Fruit fly (Drosophila melanogaster): ENCODE measurements around the gene mor.
A peak's percentile ranks its signal among the peaks of the same experiment; 100 is the strongest.

mor gene

dm6 chr3R:16004015-16004414, 31.3 kb upstream of the mor start (continued):
- TF ChIP-seq Max (GFP tag; optimal IDR thresholded peaks at IDR 0.05) (peak; percentile 19), en (GFP tag; optimal IDR thresholded peaks at IDR 0.05) (no peak), CG33213 (GFP tag; optimal IDR thresholded peaks at IDR 0.05) (peak; percentile 36), Ets65A (GFP tag) (no peak), Atf-2 (GFP tag; optimal IDR thresholded peaks at IDR 0.05) (no peak), yki (optimal IDR thresholded peaks at IDR 0.05) (no peak), toy (GFP tag; IDR thresholded peaks at IDR 0.05) (no peak), CG11085 (GFP tag; IDR thresholded peaks at IDR 0.05) (no peak), CG12236 (GFP tag; optimal IDR thresholded peaks at IDR 0.05) (no peak), Bgb (GFP tag; IDR thresholded peaks at IDR 0.05; ENCODE audit: partially characterized antibody) (peak; percentile 81), sna (GFP tag; IDR thresholded peaks at IDR 0.05; ENCODE audit: partially characterized antibody) (peak; percentile 73), nerfin-2 (GFP tag; IDR thresholded peaks at IDR 0.05; ENCODE audit: partially characterized antibody) (peak; percentile 45; the same call in 1 of the 2 replicates), zf30C (GFP tag; optimal IDR thresholded peaks at IDR 0.05) (no peak), nmo (GFP tag; optimal IDR thresholded peaks at IDR 0.05) (peak; percentile 10), dpn (GFP tag; optimal IDR thresholded peaks at IDR 0.05) (peak; percentile 13 to 14), caup (GFP tag; optimal IDR thresholded peaks at IDR 0.05; ENCODE audit: severe bottlenecking) (no peak), CG12659 (GFP tag; optimal IDR thresholded peaks at IDR 0.05) (no peak), CG10267 (tag; optimal IDR thresholded peaks at IDR 0.05) (peak; percentile 92), Tbp (GFP tag; optimal IDR thresholded peaks at IDR 0.05) (no peak), Usf (GFP tag; optimal IDR thresholded peaks at IDR 0.05) (no peak), CG31388 (GFP tag; optimal IDR thresholded peaks at IDR 0.05) (no peak), B-H2 (GFP tag; optimal IDR thresholded peaks at IDR 0.05) (no peak), CG14667 (GFP tag; IDR thresholded peaks at IDR 0.05) (no peak), CG5953 (GFP tag; IDR thresholded peaks at IDR 0.05) (no peak), CG18599 (GFP tag; optimal IDR thresholded peaks at IDR 0.05) (no peak), trem (tag; optimal IDR thresholded peaks at IDR 0.05) (peak; percentile 41)

- TF ChIP-seq Med (GFP tag) (peak; percentile 59), inv (GFP tag; IDR thresholded peaks at IDR 0.05; ENCODE audit: partially characterized antibody) (no peak), CG11247 (GFP tag; IDR thresholded peaks at IDR 0.05) (no peak), CG14050 (GFP tag; IDR thresholded peaks at IDR 0.05) (no peak), Dfd (GFP tag; optimal IDR thresholded peaks at IDR 0.05) (peak in 1 of 2 experiments; percentile 58), CG2199 (GFP tag; IDR thresholded peaks at IDR 0.05) (no peak), repo (GFP tag; optimal IDR thresholded peaks at IDR 0.05) (no peak), Sox100B (GFP tag; optimal IDR thresholded peaks at IDR 0.05) (no peak), Rx (GFP tag; IDR thresholded peaks at IDR 0.05) (0 out of 2 replicates have a peak, but pooled peaks have one; percentile 9), disco-r (GFP tag; optimal IDR thresholded peaks at IDR 0.05) (no peak), nau (GFP tag; optimal IDR thresholded peaks at IDR 0.05) (no peak), Dref (GFP tag; IDR thresholded peaks at IDR 0.05) (0 out of 2 replicates have a peak, but pooled peaks have one; percentile 23), CG8359 (GFP tag; optimal IDR thresholded peaks at IDR 0.05; ENCODE audit: borderline replicate concordance) (peak; percentile 99), CG4360 (GFP tag; IDR thresholded peaks at IDR 0.05) (peak; percentile 23; the same call in 1 of the 2 replicates), CG1529 (GFP tag; optimal IDR thresholded peaks at IDR 0.05) (no peak), Lim3 (GFP tag; IDR thresholded peaks at IDR 0.05) (no peak)
Measured at dm6 chr3R:15998972-15999721, 26.4 kb upstream of the mor start.

All from whole organism, embryonic.